Fruit fly (Drosophila melanogaster) whole organism, embryonic: ENCODE results near the gene EloB.
A peak's percentile ranks its signal among the peaks of the same experiment; 100 is the strongest.

Source experiments
- Abd-B ChIP-seq: fragments of 200-800 bp; sonication (Bioruptor generic); optimal IDR thresholded peaks from 2 replicates; lab custom pipeline; 2018; ENCODE audit warnings: missing biosample characterization, mild to moderate bottlenecking, missing genetic modification characterization, moderate library complexity
- CG10267 ChIP-seq: fragments of 200-800 bp; sonication (Bioruptor generic); optimal IDR thresholded peaks from 2 replicates; lab custom pipeline; 2018; ENCODE audit warnings: missing biosample characterization, mild to moderate bottlenecking, missing genetic modification characterization, moderate library complexity
- CG10274 ChIP-seq: fragments of 200-800 bp; sonication (Bioruptor generic); optimal IDR thresholded peaks from 3 replicates; lab custom pipeline; 2017; ENCODE audit warnings: missing biosample characterization, mild to moderate bottlenecking, missing genetic modification characterization
- CG10565 ChIP-seq: fragments of 200-800 bp; sonication (Bioruptor generic); optimal IDR thresholded peaks from 3 replicates; lab custom pipeline; 2016; ENCODE audit warnings: missing biosample characterization, mild to moderate bottlenecking, missing genetic modification characterization
- CG11456 ChIP-seq: fragments of 200-800 bp; sonication (Bioruptor generic); IDR thresholded peaks from 3 replicates; pipeline ENCODE4 v1.3.6; 2022; ENCODE audit warnings: missing biosample characterization, missing genetic modification characterization
- CG11695 ChIP-seq: fragments of 200-800 bp; sonication (Bioruptor generic); IDR thresholded peaks from 3 replicates; pipeline ENCODE4 v1.3.6; 2022; ENCODE audit warnings: missing biosample characterization, missing genetic modification characterization
- CG13894 ChIP-seq: fragments of 200-800 bp; sonication (Bioruptor generic); optimal IDR thresholded peaks from 3 replicates; lab custom pipeline; 2018; ENCODE audit warnings: missing biosample characterization, mild to moderate bottlenecking, missing genetic modification characterization, moderate library complexity
- CG15479 ChIP-seq: fragments of 200-800 bp; sonication (Bioruptor generic); optimal IDR thresholded peaks from 3 replicates; lab custom pipeline; 2019; ENCODE audit warnings: missing biosample characterization, mild to moderate bottlenecking, missing genetic modification characterization, moderate library complexity
- CG1603 ChIP-seq: fragments of 200-800 bp; sonication (Bioruptor generic); optimal IDR thresholded peaks from 2 replicates; lab custom pipeline; 2019; ENCODE audit warnings: missing biosample characterization, mild to moderate bottlenecking, missing genetic modification characterization, moderate library complexity
- CG17186 ChIP-seq: fragments of 200-800 bp; sonication (Bioruptor generic); optimal IDR thresholded peaks from 3 replicates; lab custom pipeline; 2017; ENCODE audit warnings: missing biosample characterization, missing genetic modification reagents, missing genetic modification characterization
- CG17359 ChIP-seq: fragments of 200-800 bp; sonication (Bioruptor generic); optimal IDR thresholded peaks from 3 replicates; lab custom pipeline; 2018; ENCODE audit warnings: missing biosample characterization, mild to moderate bottlenecking, missing genetic modification characterization, moderate library complexity
- CG18011 ChIP-seq: fragments of 200-800 bp; sonication (Bioruptor generic); optimal IDR thresholded peaks from 2 replicates; lab custom pipeline; 2017; ENCODE audit warnings: missing biosample characterization, missing genetic modification characterization, mild to moderate bottlenecking, moderate library complexity, missing genotype
- CG18262 ChIP-seq: fragments of 200-800 bp; optimal IDR thresholded peaks from 3 replicates; lab custom pipeline; 2019; ENCODE audit warnings: missing biosample characterization, mild to moderate bottlenecking, missing genetic modification characterization, moderate library complexity
- CG2678 ChIP-seq: fragments of 200-800 bp; sonication (Bioruptor generic); optimal IDR thresholded peaks from 3 replicates; lab custom pipeline; 2019; ENCODE audit warnings: missing biosample characterization, mild to moderate bottlenecking, missing genetic modification characterization, moderate library complexity
- CG3281 ChIP-seq: fragments of 200-800 bp; sonication (Bioruptor generic); optimal IDR thresholded peaks from 3 replicates; lab custom pipeline; 2017; ENCODE audit warnings: missing biosample characterization, mild to moderate bottlenecking, missing genetic modification characterization
- CG34224 ChIP-seq: fragments of 200-800 bp; sonication (Bioruptor generic); IDR thresholded peaks from 3 replicates; pipeline ENCODE4 v1.3.6; 2022; ENCODE audit warnings: missing biosample characterization, missing genetic modification characterization; ENCODE audit not compliant: partially characterized antibody
- CG3838 ChIP-seq: fragments of 200-800 bp; sonication (Bioruptor generic); optimal IDR thresholded peaks from 3 replicates; lab custom pipeline; 2016; ENCODE audit warnings: missing biosample characterization, missing genetic modification characterization
- CG4404 ChIP-seq: fragments of 200-800 bp; sonication (Bioruptor generic); IDR thresholded peaks from 2 replicates; pipeline ENCODE4 v1.3.6; 2022; ENCODE audit warnings: missing biosample characterization, missing genetic modification characterization
- CG4707 ChIP-seq: fragments of 200-800 bp; sonication (Bioruptor generic); optimal IDR thresholded peaks from 2 replicates; lab custom pipeline; 2018; ENCODE audit warnings: missing biosample characterization, mild to moderate bottlenecking, missing genetic modification characterization, moderate library complexity
- CG5953 ChIP-seq: fragments of 200-800 bp; sonication (Bioruptor generic); IDR thresholded peaks from 2 replicates; pipeline ENCODE4 v1.3.6; 2022; ENCODE audit warnings: missing biosample characterization, missing genetic modification characterization
- CG6854 ChIP-seq: fragments of 200-800 bp; sonication (Bioruptor generic); optimal IDR thresholded peaks from 3 replicates; lab custom pipeline; 2017; ENCODE audit warnings: missing biosample characterization, mild to moderate bottlenecking, missing genetic modification characterization
- CG7357 ChIP-seq: fragments of 200-800 bp; sonication (Bioruptor generic); IDR thresholded peaks from 3 replicates; pipeline ENCODE4 v1.3.6; 2022; ENCODE audit warnings: missing biosample characterization, missing genetic modification characterization
- CG8478 ChIP-seq: fragments of >200 bp; optimal IDR thresholded peaks from 2 replicates; lab custom pipeline; 2018
- CG9876 ChIP-seq: fragments of 200-800 bp; sonication (Bioruptor generic); optimal IDR thresholded peaks from 2 replicates; lab custom pipeline; 2016; ENCODE audit warnings: missing biosample characterization, missing genetic modification characterization
- CTCF ChIP-seq: fragments of 200-800 bp; sonication (Bioruptor generic); optimal IDR thresholded peaks from 2 replicates; lab custom pipeline; 2017; ENCODE audit warnings: missing biosample characterization, mild to moderate bottlenecking, missing genetic modification characterization, moderate library complexity
- D19A ChIP-seq: fragments of 200-800 bp; optimal IDR thresholded peaks from 3 replicates; lab custom pipeline; 2019; ENCODE audit warnings: missing biosample characterization, mild to moderate bottlenecking, missing genetic modification characterization, moderate library complexity
- Doc2 ChIP-seq: fragments of 200-800 bp; sonication (Bioruptor generic); IDR thresholded peaks from 2 replicates; pipeline ENCODE4 v1.3.6; 2022; ENCODE audit warnings: missing biosample characterization, missing genetic modification characterization
- Dp ChIP-seq: fragments of 200-800 bp; sonication (Bioruptor generic); optimal IDR thresholded peaks from 2 replicates; lab custom pipeline; 2018; ENCODE audit warnings: missing biosample characterization, mild to moderate bottlenecking, missing genetic modification characterization, moderate library complexity
- H15 ChIP-seq: fragments of 200-800 bp; sonication (Bioruptor generic); IDR thresholded peaks from 3 replicates; pipeline ENCODE4 v1.3.6; 2022; ENCODE audit warnings: missing biosample characterization, missing genetic modification characterization
- HLHmδ ChIP-seq: fragments of 200-800 bp; sonication (Bioruptor generic); optimal IDR thresholded peaks from 2 replicates; lab custom pipeline; 2018; ENCODE audit warnings: missing biosample characterization, mild to moderate bottlenecking, missing genetic modification characterization, moderate library complexity
- NK7.1 ChIP-seq: fragments of 200-800 bp; sonication (Bioruptor generic); optimal IDR thresholded peaks from 3 replicates; lab custom pipeline; 2016; ENCODE audit warnings: missing biosample characterization, missing genetic modification characterization
- Rx ChIP-seq: fragments of 200-800 bp; sonication (Bioruptor generic); IDR thresholded peaks from 2 replicates; pipeline ENCODE4 v1.3.6; 2022; ENCODE audit warnings: missing biosample characterization, missing genetic modification characterization
- Spps ChIP-seq: fragments of 200-800 bp; sonication (Bioruptor generic); optimal IDR thresholded peaks from 2 replicates; lab custom pipeline; 2018; ENCODE audit warnings: missing biosample characterization, mild to moderate bottlenecking, missing genetic modification characterization
- ab ChIP-seq: fragments of 200-800 bp; sonication (Bioruptor generic); optimal IDR thresholded peaks from 2 replicates; lab custom pipeline; 2016; ENCODE audit warnings: missing biosample characterization, missing genetic modification characterization
- bsh ChIP-seq, 2 experiments: fragments of 200-800 bp; sonication (Bioruptor generic); optimal IDR thresholded peaks; 2 replicates each; lab custom pipeline; 2017 to 2018; ENCODE audit warnings: mild to moderate bottlenecking in 2 of 2, missing biosample characterization in 2 of 2, missing genetic modification characterization in 2 of 2, moderate library complexity in 1 of 2
- dan ChIP-seq: fragments of 200-800 bp; sonication (Bioruptor generic); IDR thresholded peaks from 2 replicates; pipeline ENCODE4 v1.3.6; 2022; ENCODE audit warnings: missing biosample characterization, missing genetic modification characterization
- dysf ChIP-seq: fragments of 200-800 bp; sonication (Bioruptor generic); IDR thresholded peaks from 3 replicates; pipeline ENCODE4 v1.3.6; 2022; ENCODE audit warnings: missing biosample characterization, missing genetic modification characterization
- gce ChIP-seq: fragments of 200-800 bp; sonication (Bioruptor generic); IDR thresholded peaks from 3 replicates; pipeline ENCODE4 v1.3.6; 2022; ENCODE audit warnings: missing biosample characterization, missing genetic modification characterization
- ind ChIP-seq: fragments of 200-800 bp; sonication (Bioruptor generic); optimal IDR thresholded peaks from 3 replicates; lab custom pipeline; 2016; ENCODE audit warnings: missing biosample characterization, missing genetic modification characterization
- lbe ChIP-seq: fragments of 200-800 bp; sonication (Bioruptor generic); optimal IDR thresholded peaks from 2 replicates; lab custom pipeline; 2016; ENCODE audit warnings: missing biosample characterization, mild to moderate bottlenecking, missing genetic modification characterization
- nau ChIP-seq: fragments of 200-800 bp; sonication (Bioruptor generic); optimal IDR thresholded peaks from 3 replicates; lab custom pipeline; 2017; ENCODE audit warnings: missing biosample characterization, mild to moderate bottlenecking, missing genetic modification characterization, missing genetic modification reagents
- org-1 ChIP-seq: fragments of 200-800 bp; sonication (Bioruptor generic); optimal IDR thresholded peaks from 2 replicates; lab custom pipeline; 2017; ENCODE audit warnings: missing biosample characterization, missing genetic modification characterization
- sc ChIP-seq, 3 experiments: fragments of >200 bp in 2 of 3; fragments of 200-800 bp in 1 of 3; sonication (Bioruptor generic) in 1 of 3; optimal IDR thresholded peaks; 2 replicates in 2 of 3; 3 replicates in 1 of 3; lab custom pipeline; 2017; ENCODE audit warnings: mild to moderate bottlenecking in 1 of 3, missing biosample characterization in 1 of 3, missing genetic modification characterization in 1 of 3, missing genetic modification reagents in 1 of 3
- sima ChIP-seq: fragments of 200-800 bp; sonication (Bioruptor generic); optimal IDR thresholded peaks from 2 replicates; lab custom pipeline; 2016; ENCODE audit warnings: missing biosample characterization, missing genetic modification characterization
- sna ChIP-seq: fragments of 200-800 bp; sonication (Bioruptor generic); IDR thresholded peaks from 2 replicates; pipeline ENCODE4 v1.3.6; 2022; ENCODE audit warnings: missing biosample characterization, missing genetic modification characterization; ENCODE audit not compliant: partially characterized antibody
- so ChIP-seq: fragments of 200-800 bp; sonication (Bioruptor generic); IDR thresholded peaks from 3 replicates; pipeline ENCODE4 v1.3.6; 2022; ENCODE audit warnings: missing biosample characterization, missing genetic modification characterization
- wdn ChIP-seq: fragments of 200-800 bp; sonication (Bioruptor generic); IDR thresholded peaks from 2 replicates; pipeline ENCODE4 v1.3.6; 2022; ENCODE audit warnings: missing biosample characterization, missing genetic modification characterization
- wek ChIP-seq: fragments of 200-800 bp; sonication (Bioruptor generic); optimal IDR thresholded peaks from 3 replicates; lab custom pipeline; 2018; ENCODE audit warnings: missing biosample characterization, mild to moderate bottlenecking, missing genetic modification characterization, moderate library complexity

EloB gene

dm6 chr3R:20587630-20588479 lies 8.2 kb upstream of the EloB start, which contains the start of gene Septin2 (continued):
- TF ChIP-seq nau (GFP tag; lab: Kevin White, UChicago), result peak; percentile 36
- no peak for TF ChIP-seq gce
- TF ChIP-seq CG17359 (tag; lab: Kevin White, UChicago), result peak; percentile 85
- peak; percentile 42; the same call in 1 of the 2 replicates for TF ChIP-seq Rx (GFP tag; lab: Robert Waterston, UW)
- peak; percentile 70 for TF ChIP-seq CG3838 (GFP tag; lab: Kevin White, UChicago)
- no peak for TF ChIP-seq H15 (GFP tag; lab: Robert Waterston, UW)
- TF ChIP-seq CG17186 (GFP tag; lab: Kevin White, UChicago), result no peak
- no peak for TF ChIP-seq CG13894 (tag; lab: Kevin White, UChicago)
- TF ChIP-seq ab (GFP tag; lab: Kevin White, UChicago), result no peak
- peak; percentile 38 for TF ChIP-seq CG4404
- TF ChIP-seq D19A (tag; lab: Kevin White, UChicago), result peak; percentile 83
- TF ChIP-seq CG8478, result peak; percentile 76
- TF ChIP-seq CG6854 (GFP tag; lab: Kevin White, UChicago), result peak; percentile 54
- peak; percentile 34 for TF ChIP-seq CG10565 (GFP tag; lab: Kevin White, UChicago)
- 0 out of 3 replicates have a peak, but pooled peaks have one; percentile 49 for TF ChIP-seq CG7357
- peak; percentile 85 for TF ChIP-seq lbe
- no peak for TF ChIP-seq wdn
- TF ChIP-seq wek (GFP tag; lab: Kevin White, UChicago), result peak; percentile 45
- TF ChIP-seq CG18011, result peak; percentile 31
- peak; percentile 55 for TF ChIP-seq CTCF
- peak; percentile 25 for TF ChIP-seq Dp (GFP tag; lab: Kevin White, UChicago)
- TF ChIP-seq sna (GFP tag; lab: Robert Waterston, UW), result peak; percentile 42; the same call in 1 of the 2 replicates
- TF ChIP-seq dan, result no peak
- TF ChIP-seq CG15479 (GFP tag; lab: Kevin White, UChicago), result no peak
- no peak for TF ChIP-seq Abd-B (GFP tag; lab: Kevin White, UChicago)
- TF ChIP-seq CG4707 (GFP tag; lab: Kevin White, UChicago), result peak; percentile 35
- TF ChIP-seq CG34224 (GFP tag; lab: Robert Waterston, UW), result no peak
- TF ChIP-seq NK7.1, result peak; percentile 41
- peak; percentile 79 for TF ChIP-seq bsh (GFP tag; optimal IDR thresholded peaks at IDR 0.05; lab: Kevin White, UChicago)
- TF ChIP-seq CG18262 (tag; lab: Kevin White, UChicago), result peak; percentile 91
- TF ChIP-seq CG1603 (tag; lab: Kevin White, UChicago), result peak; percentile 47
- peak; percentile 33 for TF ChIP-seq CG10274 (GFP tag; lab: Kevin White, UChicago)
- peak; percentile 83; the same call in 2 of the 3 replicates for TF ChIP-seq so (GFP tag; lab: Robert Waterston, UW)
- TF ChIP-seq Spps, result peak; percentile 75
- peak; percentile 42; the same call in 1 of the 3 replicates for TF ChIP-seq CG11456 (GFP tag; lab: Robert Waterston, UW)
- TF ChIP-seq dysf, result peak; percentile 77
- TF ChIP-seq CG3281 (GFP tag; lab: Kevin White, UChicago), result peak; percentile 80
- peak; percentile 69 for TF ChIP-seq ind
- TF ChIP-seq CG11695, result peak; percentile 82
- TF ChIP-seq sima (GFP tag; lab: Kevin White, UChicago), result no peak
- no peak for TF ChIP-seq Doc2 (GFP tag; lab: Robert Waterston, UW)
- TF ChIP-seq HLHmδ (GFP tag; lab: Kevin White, UChicago), result peak; percentile 59
- TF ChIP-seq sc (optimal IDR thresholded peaks at IDR 0.05; lab: Kevin White, UChicago), result no peak
- TF ChIP-seq sc (GFP tag; optimal IDR thresholded peaks at IDR 0.05; lab: Kevin White, UChicago), result peak; percentile 79
- 0 out of 2 replicates have a peak, but pooled peaks have one; percentile 13 for TF ChIP-seq CG5953
- TF ChIP-seq CG2678 (tag; lab: Kevin White, UChicago), result peak; percentile 89
- TF ChIP-seq CG9876 (GFP tag; lab: Kevin White, UChicago), result no peak
- peak; percentile 79 for TF ChIP-seq CG10267 (tag; lab: Kevin White, UChicago)
- TF ChIP-seq org-1 (GFP tag; lab: Kevin White, UChicago), result peak; percentile 82
